Worm (Caenorhabditis elegans): ENCODE results near the gene C02B8.3.
"Not testable (repeated sequence)": the region's sequence is repeated elsewhere in the genome, so short reads cannot be mapped to it uniquely, and the experiment has no call there.

Gene C02B8.3

DNA sequence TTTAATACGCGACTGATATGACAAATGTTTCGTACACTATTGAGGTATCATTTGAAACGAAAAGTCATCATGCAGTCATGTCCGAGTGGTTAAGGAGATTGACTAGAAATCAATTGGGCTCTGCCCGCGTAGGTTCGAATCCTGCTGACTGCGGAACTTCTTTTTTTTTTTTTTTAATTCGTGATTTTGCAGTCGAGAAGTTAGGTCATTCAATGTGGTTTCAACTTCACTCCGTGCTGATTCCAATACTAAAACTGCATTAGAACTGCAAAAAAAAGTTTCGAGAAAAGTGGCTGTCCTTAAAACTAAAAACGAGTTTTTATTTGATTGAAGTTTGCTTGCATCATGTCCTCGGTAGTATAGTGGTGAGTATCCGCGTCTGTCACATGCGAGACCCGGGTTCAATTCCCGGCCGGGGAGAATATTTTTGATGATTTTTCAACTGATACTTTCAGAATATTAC, 15.2 kb downstream of the C02B8.3 start:
- TF ChIP-seq hmg-1.2 (GFP tag; IDR thresholded peaks at IDR 0.05) = peak; percentile 53
- peak; percentile 73; the same call in 1 of the 2 replicates for TF ChIP-seq lin-26 (GFP tag; IDR thresholded peaks at IDR 0.05)
- TF ChIP-seq madf-6 (GFP tag; IDR thresholded peaks at IDR 0.05) = 0 out of 2 replicates have a peak, but pooled peaks have one; percentile 12
- 0 out of 2 replicates have a peak, but pooled peaks have one; percentile 32 for TF ChIP-seq aptf-3 (GFP tag; IDR thresholded peaks at IDR 0.05)
- peak; percentile 74; the same call in 1 of the 2 replicates for TF ChIP-seq nfyb-1 (GFP tag; IDR thresholded peaks at IDR 0.05)
- TF ChIP-seq F52B5.7 (tag; optimal IDR thresholded peaks at IDR 0.05) = peak; percentile 41
- peak; percentile 15 for TF ChIP-seq nhr-27 (tag; optimal IDR thresholded peaks at IDR 0.05)
- peak; percentile 12 for TF ChIP-seq nhr-80 (tag; optimal IDR thresholded peaks at IDR 0.05)
- TF ChIP-seq pbrm-1 (GFP tag; IDR thresholded peaks at IDR 0.05) = peak; percentile 76
- TF ChIP-seq tbp1 (GFP tag; optimal IDR thresholded peaks at IDR 0.05) = peak; percentile 86
- TF ChIP-seq die-1 (tag; optimal IDR thresholded peaks at IDR 0.05) = peak; percentile 85
- TF ChIP-seq F23B12.7 (tag; optimal IDR thresholded peaks at IDR 0.05; ENCODE audit: insufficient read depth) = peak; percentile 55
- not testable (repeated sequence) for TF ChIP-seq cebp-1 (GFP tag; IDR thresholded peaks at IDR 0.05); ama-1 (optimal IDR thresholded peaks at IDR 0.05)
- peak; percentile 39 for TF ChIP-seq cebp-1 (tag; optimal IDR thresholded peaks at IDR 0.05)
- peak; percentile 20 for TF ChIP-seq sptf-2 (GFP tag; optimal IDR thresholded peaks at IDR 0.05)
- TF ChIP-seq snpc-3.4 (tag; optimal IDR thresholded peaks at IDR 0.05) = peak; percentile 56
- TF ChIP-seq let-607 (tag; optimal IDR thresholded peaks at IDR 0.05) = peak in 1 of 2 experiments; percentile 39
- TF ChIP-seq ztf-26 (tag; optimal IDR thresholded peaks at IDR 0.05) = peak; percentile 38
- peak; percentile 19 for TF ChIP-seq attf-5 (GFP tag; optimal IDR thresholded peaks at IDR 0.05)
- TF ChIP-seq snpc-4 (GFP tag; optimal IDR thresholded peaks at IDR 0.05) = peak; percentile 43
- TF ChIP-seq snpc-4 (tag; optimal IDR thresholded peaks at IDR 0.05) = peak in 3 of 4 experiments; percentile 3 to 53 (median 14)
- peak in 1 of 2 experiments; percentile 62 for TF ChIP-seq rec-8 (tag; optimal IDR thresholded peaks at IDR 0.05)
- peak; percentile 6 for TF ChIP-seq atf-7 (tag; optimal IDR thresholded peaks at IDR 0.05)
- TF ChIP-seq him-1 (tag; optimal IDR thresholded peaks at IDR 0.05) = peak; percentile 54
- TF ChIP-seq rpc-1 (optimal IDR thresholded peaks at IDR 0.05) = peak; percentile 88
- peak; percentile 90 for TF ChIP-seq rpc-1 (tag; optimal IDR thresholded peaks at IDR 0.05)
- TF ChIP-seq T07F8.4 (tag; optimal IDR thresholded peaks at IDR 0.05) = peak; percentile 2
- TF ChIP-seq madf-10 (tag; optimal IDR thresholded peaks at IDR 0.05) = peak; percentile 25
- TF ChIP-seq D2030.7 (GFP tag; IDR thresholded peaks at IDR 0.05) = peak; percentile 59
- TF ChIP-seq ztf-18 (tag; optimal IDR thresholded peaks at IDR 0.05) = peak; percentile 61
- peak; percentile 58 for TF ChIP-seq nhr-90 (tag; optimal IDR thresholded peaks at IDR 0.05)
- peak; percentile 46 for TF ChIP-seq dox-1 (GFP tag; IDR thresholded peaks at IDR 0.05)
- peak; percentile 22 for TF ChIP-seq lin-40 (tag; optimal IDR thresholded peaks at IDR 0.05)
- peak in 1 of 3 experiments; percentile 14 for TF ChIP-seq lin-35 (GFP tag; optimal IDR thresholded peaks at IDR 0.05)
- TF ChIP-seq B0035.1 (tag; optimal IDR thresholded peaks at IDR 0.05) = peak; percentile 29
- peak; percentile 36 for TF ChIP-seq athp-1 (tag; optimal IDR thresholded peaks at IDR 0.05)
- TF ChIP-seq ama-1 (GFP tag; optimal IDR thresholded peaks at IDR 0.05) = peak in 1 of 2 experiments; percentile 23
- peak; percentile 52 for TF ChIP-seq ZK185.1 (tag; optimal IDR thresholded peaks at IDR 0.05; ENCODE audit: poor library complexity, severe bottlenecking)
- TF ChIP-seq ztf-22 (GFP tag; optimal IDR thresholded peaks at IDR 0.05) = peak; percentile 47
- TF ChIP-seq B0261.1 (tag; optimal IDR thresholded peaks at IDR 0.05) = peak; percentile 84

All from whole organism, young adult.